Fruit fly (Drosophila melanogaster): ENCODE measurements around the gene CG5614.

CG5614 gene

DNA sequence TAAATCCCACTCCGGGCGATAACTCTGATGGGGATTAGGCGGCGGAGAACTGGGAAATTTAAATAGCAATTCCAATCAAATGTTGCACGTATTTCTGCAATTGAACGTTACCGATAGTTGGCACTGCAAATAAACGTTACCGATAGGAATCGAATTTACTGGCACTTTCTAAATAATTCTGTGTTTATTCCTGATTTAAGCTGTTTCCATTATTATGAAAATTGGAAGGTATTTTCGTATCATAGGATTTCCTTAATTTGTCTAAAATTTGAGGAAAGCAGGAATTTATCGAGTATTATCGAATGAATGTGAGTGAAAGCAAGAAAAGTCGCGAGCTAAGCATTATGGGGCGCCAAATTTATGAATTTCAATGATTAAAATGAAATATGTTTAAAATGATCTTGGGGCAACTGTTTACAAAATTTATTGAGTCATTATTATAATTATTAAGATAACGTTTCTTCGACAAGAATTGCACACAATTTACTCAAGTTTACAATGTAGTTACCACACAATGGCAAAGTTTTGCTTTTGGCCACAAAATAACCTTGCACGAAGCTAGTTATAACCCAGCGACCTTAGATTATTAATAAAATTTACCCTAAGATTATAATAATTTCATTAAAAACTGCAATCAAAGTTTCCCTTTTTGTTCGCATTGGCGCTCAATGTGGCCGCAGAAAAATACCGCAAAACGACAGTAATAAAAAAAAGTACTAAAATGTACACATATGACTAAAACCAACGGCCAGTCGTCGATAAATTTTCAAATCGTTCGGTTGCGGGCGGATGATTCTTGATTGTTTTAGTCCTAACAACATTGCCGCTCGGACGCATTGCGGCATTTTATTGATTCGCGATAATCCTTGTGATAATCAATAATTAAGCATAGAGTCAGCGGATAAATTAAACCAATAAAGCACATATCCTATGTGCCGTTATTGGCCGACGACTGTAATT is 24.2 kb downstream of the CG5614 start, which contains the start of gene alpha-Man-IIb:
alpha-Man-IIb (plus strand) TSS at position 747 of the 960 bp plus-strand sequence.
- TF ChIP-seq CG10321 (GFP tag; IDR thresholded peaks at IDR 0.05): no peak
- no peak for TF ChIP-seq pita (GFP tag; optimal IDR thresholded peaks at IDR 0.05)
- no peak for TF ChIP-seq Sry-β (GFP tag; optimal IDR thresholded peaks at IDR 0.05)
- peak; percentile 92 for TF ChIP-seq Dll (GFP tag; IDR thresholded peaks at IDR 0.05; ENCODE audit: partially characterized antibody)
- TF ChIP-seq Gug (GFP tag; IDR thresholded peaks at IDR 0.05): no peak
- no peak for TF ChIP-seq H15 (GFP tag; IDR thresholded peaks at IDR 0.05)
- TF ChIP-seq ems (GFP tag; optimal IDR thresholded peaks at IDR 0.05): peak; percentile 30
- TF ChIP-seq CG7928 (GFP tag; optimal IDR thresholded peaks at IDR 0.05): no peak
- TF ChIP-seq D19B (GFP tag; optimal IDR thresholded peaks at IDR 0.05): no peak
- peak; percentile 35 for TF ChIP-seq Ets97D (GFP tag; optimal IDR thresholded peaks at IDR 0.05)
- TF ChIP-seq kni (GFP tag; optimal IDR thresholded peaks at IDR 0.05): no peak
- peak; percentile 19 for TF ChIP-seq CrebB (tag; optimal IDR thresholded peaks at IDR 0.05)
- no peak for TF ChIP-seq CG17568 (GFP tag; optimal IDR thresholded peaks at IDR 0.05)
- TF ChIP-seq CG17328 (GFP tag; IDR thresholded peaks at IDR 0.05): no peak
- TF ChIP-seq CG3163 (GFP tag; optimal IDR thresholded peaks at IDR 0.05): no peak
- TF ChIP-seq CG11560 (tag; IDR thresholded peaks at IDR 0.05): peak; percentile 98
- TF ChIP-seq tna (GFP tag; IDR thresholded peaks at IDR 0.05; ENCODE audit: partially characterized antibody): peak; percentile 66
- no peak for TF ChIP-seq fu2 (GFP tag; optimal IDR thresholded peaks at IDR 0.05)
- TF ChIP-seq sna (GFP tag; IDR thresholded peaks at IDR 0.05; ENCODE audit: partially characterized antibody): peak; percentile 89
- peak; percentile 88 for TF ChIP-seq Med (GFP tag)
- no peak for TF ChIP-seq repo (GFP tag; optimal IDR thresholded peaks at IDR 0.05)
- TF ChIP-seq twi (tag; optimal IDR thresholded peaks at IDR 0.05): peak; percentile 23
- peak; percentile 12 for TF ChIP-seq CG33557 (GFP tag; optimal IDR thresholded peaks at IDR 0.05)
- TF ChIP-seq CG30020 (tag; optimal IDR thresholded peaks at IDR 0.05): peak; percentile 25
- no peak for TF ChIP-seq gce (GFP tag; IDR thresholded peaks at IDR 0.05)
- TF ChIP-seq E2f1 (GFP tag; IDR thresholded peaks at IDR 0.05): no peak
- no peak for TF ChIP-seq da (GFP tag; optimal IDR thresholded peaks at IDR 0.05)
- TF ChIP-seq sc (optimal IDR thresholded peaks at IDR 0.05): no peak
- TF ChIP-seq sc (GFP tag; optimal IDR thresholded peaks at IDR 0.05): no peak
- TF ChIP-seq Dad (GFP tag; optimal IDR thresholded peaks at IDR 0.05): no peak
- no peak for TF ChIP-seq CG3407 (GFP tag; optimal IDR thresholded peaks at IDR 0.05)
- TF ChIP-seq CG17361 (GFP tag; IDR thresholded peaks at IDR 0.05): peak; percentile 43; the same call in 2 of the 3 replicates
- TF ChIP-seq HmgZ (tag; optimal IDR thresholded peaks at IDR 0.05): peak; percentile 65
- no peak for TF ChIP-seq Blimp-1 (GFP tag; optimal IDR thresholded peaks at IDR 0.05)
- no peak for TF ChIP-seq Lpt (GFP tag; optimal IDR thresholded peaks at IDR 0.05)
- TF ChIP-seq nom (GFP tag; optimal IDR thresholded peaks at IDR 0.05): peak; percentile 17
- TF ChIP-seq fru (optimal IDR thresholded peaks at IDR 0.05): no peak
- TF ChIP-seq chinmo (GFP tag; IDR thresholded peaks at IDR 0.05; ENCODE audit: partially characterized antibody): 0 out of 4 replicates have a peak, but pooled peaks have one; percentile 39
- TF ChIP-seq CG9797 (GFP tag; optimal IDR thresholded peaks at IDR 0.05): peak; percentile 81
- TF ChIP-seq CG7786 (GFP tag; optimal IDR thresholded peaks at IDR 0.05): no peak
- TF ChIP-seq CG5245 (GFP tag; optimal IDR thresholded peaks at IDR 0.05): no peak
- no peak for TF ChIP-seq lilli (GFP tag; optimal IDR thresholded peaks at IDR 0.05)
- no peak for TF ChIP-seq CG17612 (GFP tag; IDR thresholded peaks at IDR 0.05)
- no peak for TF ChIP-seq pros (GFP tag; optimal IDR thresholded peaks at IDR 0.05)
- TF ChIP-seq Hmr (GFP tag; optimal IDR thresholded peaks at IDR 0.05): peak; percentile 52
- TF ChIP-seq otp (GFP tag; IDR thresholded peaks at IDR 0.05): peak; percentile 51; the same call in 1 of the 3 replicates
- TF ChIP-seq klu (GFP tag; IDR thresholded peaks at IDR 0.05): no peak
- TF ChIP-seq phol (tag; optimal IDR thresholded peaks at IDR 0.05): peak; percentile 44
- no peak for TF ChIP-seq Chrac-16 (GFP tag; optimal IDR thresholded peaks at IDR 0.05)

Measured in whole organism, embryonic.